Fruit fly (Drosophila melanogaster): Measurements from ENCODE around the gene CG42658.

DNA sequence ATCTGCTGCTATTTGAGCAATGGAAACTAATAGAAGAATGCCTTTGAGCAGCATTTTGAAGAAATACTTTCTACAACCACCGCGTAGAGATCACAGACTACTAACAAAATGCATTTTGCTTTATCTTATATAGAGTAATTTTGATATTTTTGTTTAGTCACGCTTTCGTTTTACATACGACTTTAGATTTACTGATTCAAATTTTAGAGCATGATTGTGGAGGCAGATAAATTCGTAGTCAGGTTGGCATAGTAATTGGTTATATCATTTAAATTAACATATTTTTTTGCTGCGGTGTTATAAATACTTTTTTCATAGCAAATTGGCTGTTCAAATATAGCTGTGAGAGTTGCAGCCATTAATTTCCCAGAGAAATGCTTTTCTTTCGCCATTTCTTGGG lies 18.7 kb downstream of the CG42658 start, which contains the start of gene CG17242:
- TF ChIP-seq CTCF (optimal IDR thresholded peaks at IDR 0.05) (no peak), CG8478 (optimal IDR thresholded peaks at IDR 0.05) (no peak)

All from S2 (cell line).